Worm (Caenorhabditis elegans) whole organism, midembryonic: Measurements from ENCODE around the gene fbxa-81.

Experiments
- T22C8.4 ChIP-seq: fragments of 200-800 bp; sonication (Bioruptor generic); IDR thresholded peaks from 2 replicates; pipeline ENCODE4 v1.3.6; 2022; ENCODE audit warnings: missing genetic modification characterization, missing compliant biosample characterization
- flt-1 ChIP-seq: fragments of 200-800 bp; sonication (Bioruptor generic); IDR thresholded peaks from 2 replicates; pipeline ENCODE4 v1.3.6; 2022; ENCODE audit warnings: missing genetic modification characterization, missing compliant biosample characterization
- klf-2 ChIP-seq: fragments of 200-800 bp; sonication (Bioruptor generic); conservative IDR thresholded peaks from 2 replicates; pipeline ENCODE4 v1.3.6; 2022; ENCODE audit warnings: missing genetic modification reagents, missing genetic modification characterization, missing compliant biosample characterization
- tab-1 ChIP-seq: fragments of 200-800 bp; sonication (Bioruptor generic); IDR thresholded peaks from 2 replicates; pipeline ENCODE4 v1.3.6; 2022; ENCODE audit warnings: missing genetic modification characterization, missing compliant biosample characterization

- no peak for TF ChIP-seq klf-2 (GFP tag; lab: Robert Waterston, UW)
- no peak for TF ChIP-seq T22C8.4 (GFP tag; lab: Robert Waterston, UW)
- TF ChIP-seq flt-1 (GFP tag; lab: Robert Waterston, UW), result no peak
- TF ChIP-seq tab-1 (GFP tag; lab: Robert Waterston, UW), result no peak
These were observed 3.7 kb upstream of the fbxa-81 start, which contains the start of gene enri-2 for ce11 chrX:14545543-14545942.
